Worm (Caenorhabditis elegans) whole organism, L2 larva: ENCODE data around the gene cutc-1.

ENCODE experiments used
- C34F6.9 ChIP-seq: fragments of 150-350 bp; optimal IDR thresholded peaks from 2 replicates; lab custom pipeline; 2014; ENCODE audit warnings: missing biosample characterization, missing genetic modification characterization
- F13H6.1 ChIP-seq: sonication (generic microtip); optimal IDR thresholded peaks from 2 replicates; lab custom pipeline; 2016; ENCODE audit warnings: missing genetic modification characterization, missing compliant biosample characterization
- R02D3.7 ChIP-seq: fragments of 150-350 bp; optimal IDR thresholded peaks from 2 replicates; lab custom pipeline; 2014; ENCODE audit warnings: missing biosample characterization, missing genetic modification characterization
- Y55F3AM.14 ChIP-seq: fragments of 200-800 bp; sonication (Bioruptor generic); optimal IDR thresholded peaks from 2 replicates; lab custom pipeline; 2018; ENCODE audit warnings: mild to moderate bottlenecking, missing genetic modification characterization, missing compliant biosample characterization
- ZK546.5 ChIP-seq: sonication (generic microtip); optimal IDR thresholded peaks from 2 replicates; lab custom pipeline; 2017; ENCODE audit warnings: missing biosample characterization, missing genetic modification characterization
- aly-2 ChIP-seq: fragments of 150-350 bp; optimal IDR thresholded peaks from 2 replicates; lab custom pipeline; 2014; ENCODE audit warnings: missing biosample characterization, missing genetic modification characterization
- ama-1 ChIP-seq: fragments of 150-350 bp; optimal IDR thresholded peaks from 2 replicates; lab custom pipeline; 2018; ENCODE audit warnings: inconsistent platforms
- blmp-1 ChIP-seq: sonication (generic microtip); optimal IDR thresholded peaks from 2 replicates; lab custom pipeline; 2017; ENCODE audit warnings: missing genetic modification characterization, mild to moderate bottlenecking, missing compliant biosample characterization, antibody characterized with exemption, moderate library complexity; ENCODE audit not compliant: insufficient read depth
- ceh-16 ChIP-seq: fragments of 150-350 bp; optimal IDR thresholded peaks from 2 replicates; lab custom pipeline; 2014; ENCODE audit warnings: missing biosample characterization, missing genetic modification characterization
- ceh-82 ChIP-seq: fragments of 150-350 bp; optimal IDR thresholded peaks from 2 replicates; lab custom pipeline; 2014; ENCODE audit warnings: missing biosample characterization, missing genetic modification characterization
- crh-2 ChIP-seq: sonication (generic microtip); optimal IDR thresholded peaks from 2 replicates; lab custom pipeline; 2017; ENCODE audit warnings: missing biosample characterization, missing genetic modification characterization
- dmd-4 ChIP-seq: sonication (generic microtip); optimal IDR thresholded peaks from 2 replicates; lab custom pipeline; 2017; ENCODE audit warnings: missing biosample characterization, missing genetic modification characterization
- egl-27 ChIP-seq: sonication (generic microtip); optimal IDR thresholded peaks from 3 replicates; lab custom pipeline; 2017; ENCODE audit warnings: missing biosample characterization, missing genetic modification reagents, missing genetic modification characterization
- elt-3 ChIP-seq: sonication (generic microtip); optimal IDR thresholded peaks from 2 replicates; lab custom pipeline; 2017; ENCODE audit warnings: missing biosample characterization, missing genetic modification characterization
- fos-1 ChIP-seq: fragments of 150-350 bp; optimal IDR thresholded peaks from 2 replicates; lab custom pipeline; 2014; ENCODE audit warnings: missing biosample characterization, missing genetic modification characterization
- gmeb-1 ChIP-seq: fragments of 150-350 bp; optimal IDR thresholded peaks from 2 replicates; lab custom pipeline; 2014; ENCODE audit warnings: missing biosample characterization, missing genetic modification characterization
- lin-11 ChIP-seq: fragments of 150-350 bp; sonication (generic microtip); optimal IDR thresholded peaks from 2 replicates; lab custom pipeline; 2014; ENCODE audit warnings: missing biosample characterization, missing genetic modification characterization, inconsistent platforms, mixed read lengths
- lin-13 ChIP-seq: fragments of 150-350 bp; optimal IDR thresholded peaks from 2 replicates; lab custom pipeline; 2014; ENCODE audit warnings: missing biosample characterization, missing genetic modification reagents, missing genetic modification characterization
- lsy-2 ChIP-seq, 2 experiments: fragments of 150-350 bp in 1 of 2; sonication (generic microtip) in 1 of 2; optimal IDR thresholded peaks; 2 replicates each; lab custom pipeline; 2014 to 2017; ENCODE audit warnings: missing biosample characterization in 2 of 2, missing genetic modification characterization in 2 of 2
- mab-5 ChIP-seq: fragments of 150-350 bp; optimal IDR thresholded peaks from 2 replicates; lab custom pipeline; 2014; ENCODE audit warnings: missing biosample characterization, missing genetic modification characterization
- mdl-1 ChIP-seq, 2 experiments: fragments of 150-350 bp in 1 of 2; sonication (generic microtip) in 1 of 2; optimal IDR thresholded peaks; 2 replicates each; lab custom pipeline; 2017; ENCODE audit warnings: missing biosample characterization in 2 of 2, missing genetic modification characterization in 2 of 2
- nhr-10 ChIP-seq: sonication (generic microtip); optimal IDR thresholded peaks from 2 replicates; lab custom pipeline; 2017; ENCODE audit warnings: missing biosample characterization, missing genetic modification characterization
- nhr-11 ChIP-seq: fragments of 150-350 bp; optimal IDR thresholded peaks from 2 replicates; lab custom pipeline; 2014; ENCODE audit warnings: missing biosample characterization, missing genetic modification characterization
- nhr-12 ChIP-seq: fragments of 150-350 bp; optimal IDR thresholded peaks from 2 replicates; lab custom pipeline; 2014; ENCODE audit warnings: missing biosample characterization, missing genetic modification characterization
- nhr-129 ChIP-seq: fragments of 150-350 bp; optimal IDR thresholded peaks from 2 replicates; lab custom pipeline; 2014; ENCODE audit warnings: missing biosample characterization, missing genetic modification characterization
- nhr-21 ChIP-seq: fragments of 150-350 bp; optimal IDR thresholded peaks from 2 replicates; lab custom pipeline; 2014; ENCODE audit warnings: missing biosample characterization, missing genetic modification characterization
- nhr-23 ChIP-seq: fragments of 150-350 bp; optimal IDR thresholded peaks from 2 replicates; lab custom pipeline; 2014; ENCODE audit warnings: missing biosample characterization, missing genetic modification reagents, missing genetic modification characterization
- nhr-25 ChIP-seq: fragments of 150-350 bp; sonication (generic microtip); optimal IDR thresholded peaks from 3 replicates; lab custom pipeline; 2014; ENCODE audit warnings: missing biosample characterization, missing genetic modification characterization
- nhr-6 ChIP-seq: fragments of 150-350 bp; optimal IDR thresholded peaks from 2 replicates; lab custom pipeline; 2014; ENCODE audit warnings: missing biosample characterization, missing genetic modification characterization
- nhr-77 ChIP-seq: fragments of 150-350 bp; optimal IDR thresholded peaks from 2 replicates; lab custom pipeline; 2014; ENCODE audit warnings: missing biosample characterization, missing genetic modification characterization
- peb-1 ChIP-seq: fragments of 150-350 bp; optimal IDR thresholded peaks from 2 replicates; lab custom pipeline; 2014; ENCODE audit warnings: missing biosample characterization, missing genetic modification characterization
- sem-4 ChIP-seq: fragments of 150-350 bp; optimal IDR thresholded peaks from 2 replicates; lab custom pipeline; 2014; ENCODE audit warnings: missing biosample characterization, missing genetic modification reagents, missing genetic modification characterization
- skn-1 ChIP-seq: sonication (generic microtip); optimal IDR thresholded peaks from 2 replicates; lab custom pipeline; 2017; ENCODE audit warnings: missing biosample characterization, missing genetic modification characterization
- sma-3 ChIP-seq: sonication (generic microtip); optimal IDR thresholded peaks from 2 replicates; lab custom pipeline; 2016; ENCODE audit warnings: missing genetic modification reagents, missing genetic modification characterization, missing compliant biosample characterization
- sma-9 ChIP-seq, 2 experiments: fragments of 150-350 bp in 1 of 2; sonication (generic microtip) in 1 of 2; optimal IDR thresholded peaks; 2 replicates each; lab custom pipeline; 2014 to 2016; ENCODE audit warnings: missing genetic modification characterization in 2 of 2, mild to moderate bottlenecking in 1 of 2, missing biosample characterization in 1 of 2, missing compliant biosample characterization in 1 of 2, missing genetic modification reagents in 1 of 2, moderate library complexity in 1 of 2
- snpc-4 ChIP-seq: fragments of 150-350 bp; optimal IDR thresholded peaks from 2 replicates; lab custom pipeline; 2014; ENCODE audit warnings: missing biosample characterization, missing genetic modification characterization
- unc-39 ChIP-seq: fragments of 150-350 bp; optimal IDR thresholded peaks from 2 replicates; lab custom pipeline; 2014; ENCODE audit warnings: missing biosample characterization, missing genetic modification characterization
- unc-55 ChIP-seq: fragments of 150-350 bp; sonication (generic microtip); optimal IDR thresholded peaks from 3 replicates; lab custom pipeline; 2014; ENCODE audit warnings: missing biosample characterization, missing genetic modification reagents, missing genetic modification characterization
- unc-62 ChIP-seq: fragments of 150-350 bp; optimal IDR thresholded peaks from 2 replicates; lab custom pipeline; 2014; ENCODE audit warnings: missing biosample characterization, missing genetic modification reagents, missing genetic modification characterization
- zag-1 ChIP-seq: fragments of 150-350 bp; optimal IDR thresholded peaks from 2 replicates; lab custom pipeline; 2014; ENCODE audit warnings: missing biosample characterization, missing genetic modification characterization
- ztf-11 ChIP-seq: sonication (generic microtip); optimal IDR thresholded peaks from 2 replicates; lab custom pipeline; 2017; ENCODE audit warnings: missing biosample characterization, missing genetic modification characterization

cutc-1 gene

DNA sequence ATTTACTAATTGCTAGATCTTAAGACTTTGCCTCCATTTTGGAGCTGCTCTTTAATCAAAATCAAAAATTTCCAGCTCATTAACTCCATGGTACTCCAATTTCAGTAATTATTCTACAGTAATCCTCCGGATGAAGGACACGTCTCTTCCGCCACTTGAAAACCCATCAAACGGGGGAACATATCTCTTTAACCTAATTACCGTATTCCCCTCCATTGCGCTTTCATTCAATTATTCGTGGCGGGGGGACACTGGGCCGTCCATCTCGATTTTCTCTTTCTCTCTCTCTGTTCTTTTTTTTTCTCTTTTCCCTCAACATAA is 13.4 kb upstream of the cutc-1 start:
- TF ChIP-seq R02D3.7 (tag; lab: Kevin White, UChicago) = no peak
- no peak for TF ChIP-seq egl-27 (tag; lab: Kevin White, UChicago)
- TF ChIP-seq ama-1 (lab: Kevin White, UChicago) = no peak
- no peak for TF ChIP-seq nhr-23 (tag; lab: Kevin White, UChicago)
- no peak for TF ChIP-seq sma-3
- no peak for TF ChIP-seq skn-1
- no peak for TF ChIP-seq sem-4
- TF ChIP-seq ZK546.5 (tag; lab: Kevin White, UChicago) = no peak
- TF ChIP-seq Y55F3AM.14 (GFP tag; lab: Kevin White, UChicago) = no peak
- no peak for TF ChIP-seq nhr-77
- TF ChIP-seq, all 48 proteins: peak for 0

DNA sequence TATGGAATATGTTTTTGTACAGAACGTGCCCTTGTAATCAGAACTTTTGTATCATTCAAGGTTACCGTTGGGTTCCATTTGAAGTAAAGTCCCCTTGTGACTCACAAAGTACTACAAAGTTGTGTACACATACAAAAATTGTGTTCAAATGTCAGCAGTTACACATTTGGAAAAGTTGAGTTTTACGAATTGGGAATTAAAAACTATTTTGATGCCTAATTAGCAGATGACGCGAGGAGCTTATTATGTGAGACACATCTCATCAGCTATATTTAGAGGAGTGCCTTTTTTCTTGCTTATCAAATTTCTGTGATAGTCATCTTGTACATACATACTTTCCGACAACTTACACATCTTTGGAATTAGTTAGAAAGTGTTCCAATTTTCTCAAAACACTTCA is 10.1 kb upstream of the cutc-1 start:
- no peak for TF ChIP-seq lin-11
- TF ChIP-seq, all 48 proteins: peak for 0

DNA sequence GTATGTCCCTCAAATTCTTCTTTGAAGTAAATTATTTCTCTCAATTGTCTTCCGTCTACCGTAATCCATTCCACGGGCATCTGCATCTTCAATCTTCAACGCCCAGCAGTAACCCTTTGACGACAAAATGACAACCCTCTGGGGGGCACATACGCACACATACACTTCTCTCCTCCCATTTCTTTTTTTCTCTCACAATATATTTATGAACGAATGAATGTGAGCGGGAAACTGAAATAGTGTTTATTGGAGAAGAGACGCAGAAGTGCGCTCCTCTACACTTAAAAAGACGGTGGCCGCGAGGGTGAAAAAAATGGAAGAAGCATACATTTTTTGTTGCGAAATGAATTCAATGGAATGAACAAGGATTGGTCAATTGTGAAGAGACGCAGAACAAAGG is 8.6 kb upstream of the cutc-1 start:
- TF ChIP-seq nhr-10 (no peak), fos-1 (peak; percentile 86), nhr-129 (tag; lab: Kevin White, UChicago) (peak; percentile 88), mab-5 (tag; lab: Kevin White, UChicago) (peak; percentile 57), nhr-25 (tag; lab: Kevin White, UChicago) (peak; percentile 88), C34F6.9 (tag; lab: Kevin White, UChicago) (peak; percentile 93), lin-13 (GFP tag; lab: Kevin White, UChicago) (peak; percentile 58), ama-1 (lab: Kevin White, UChicago) (peak; percentile 38), sem-4 (peak; percentile 66), aly-2 (tag; lab: Kevin White, UChicago) (no peak), snpc-4 (tag; lab: Kevin White, UChicago) (peak; percentile 33), nhr-6 (tag; lab: Kevin White, UChicago) (peak; percentile 49), zag-1 (tag; lab: Kevin White, UChicago) (peak; percentile 84), unc-62 (GFP tag; lab: Kevin White, UChicago) (no peak), nhr-21 (peak; percentile 31), gmeb-1 (tag; lab: Kevin White, UChicago) (peak; percentile 47), F13H6.1 (tag; lab: Kevin White, UChicago) (peak; percentile 77), blmp-1 (peak; percentile 25), ceh-82 (tag; lab: Kevin White, UChicago) (no peak), lin-11 (peak; percentile 20), Y55F3AM.14 (GFP tag; lab: Kevin White, UChicago) (peak; percentile 62), mdl-1 (tag; optimal IDR thresholded peaks at IDR 0.05; lab: Kevin White, UChicago) (peak in 1 of 2 experiments; percentile 28), R02D3.7 (tag; lab: Kevin White, UChicago) (no peak), crh-2 (tag; lab: Kevin White, UChicago) (peak; percentile 91), dmd-4 (tag; lab: Kevin White, UChicago) (no peak), sma-3 (peak; percentile 36), lsy-2 (tag; optimal IDR thresholded peaks at IDR 0.05; lab: Kevin White, UChicago) (peak; percentile 72 to 94), nhr-23 (tag; lab: Kevin White, UChicago) (no peak), egl-27 (tag; lab: Kevin White, UChicago) (peak; percentile 28), unc-55 (GFP tag; lab: Kevin White, UChicago) (peak; percentile 91), sma-9 (GFP tag; optimal IDR thresholded peaks at IDR 0.05; lab: Kevin White, UChicago) (peak; percentile 44), sma-9 (tag; optimal IDR thresholded peaks at IDR 0.05; lab: Kevin White, UChicago) (no peak), skn-1 (peak; percentile 8)

DNA sequence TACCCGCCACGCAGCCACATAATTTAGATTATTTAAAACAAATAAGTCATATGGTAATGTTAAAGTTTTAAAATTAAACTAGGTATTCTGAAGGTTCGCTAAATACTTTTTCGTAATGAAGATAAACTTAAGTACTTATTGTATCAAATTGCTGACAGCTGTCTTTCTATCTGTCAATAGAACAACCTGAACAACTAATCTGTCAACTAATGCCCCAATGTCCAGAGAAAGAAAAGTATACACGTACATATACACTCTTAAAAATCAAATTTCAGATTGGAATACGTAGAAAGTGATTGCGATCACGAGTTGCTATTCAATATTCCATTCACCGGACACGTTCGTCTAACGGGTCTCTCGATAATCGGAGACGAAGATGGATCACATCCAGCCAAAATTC is 7.3 kb upstream of the cutc-1 start:
- no peak for TF ChIP-seq nhr-129 (tag; lab: Kevin White, UChicago)

DNA sequence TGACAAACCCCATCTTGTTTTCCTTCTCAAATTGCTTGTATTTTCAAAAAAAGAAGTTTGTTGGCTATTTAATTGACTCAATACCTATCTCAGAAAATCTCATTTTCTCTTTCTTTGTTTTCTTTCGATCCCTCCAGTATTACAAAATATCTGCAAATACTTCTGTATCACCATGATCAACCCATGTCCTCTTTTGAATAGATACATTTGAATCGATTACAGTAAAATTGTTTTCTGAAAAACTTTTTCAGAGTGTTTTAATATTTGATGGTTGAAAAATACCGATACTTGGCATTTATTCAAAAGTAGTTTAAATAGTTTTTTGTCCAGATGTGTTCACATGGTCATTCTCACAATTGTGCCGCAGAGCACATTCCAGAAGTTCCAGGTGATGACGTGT is 5.8 kb upstream of the cutc-1 start, which contains the start of gene ZK353.9:
Gene ZK353.9, plus strand, starts transcription at position 331 of the 400 bp plus-strand sequence.
- TF ChIP-seq peb-1 (no peak), ztf-11 (tag; lab: Kevin White, UChicago) (no peak), elt-3 (tag; lab: Kevin White, UChicago) (no peak), nhr-11 (tag; lab: Kevin White, UChicago) (no peak), gmeb-1 (tag; lab: Kevin White, UChicago) (no peak), Y55F3AM.14 (GFP tag; lab: Kevin White, UChicago) (no peak), unc-39 (tag; lab: Kevin White, UChicago) (no peak), ceh-16 (tag; lab: Kevin White, UChicago) (no peak), nhr-12 (tag; lab: Kevin White, UChicago) (no peak)
- TF ChIP-seq, all 48 proteins: peak for 0
